Fruit fly (Drosophila melanogaster) whole organism, embryonic: ENCODE measurements around the gene CG14356.

ENCODE experiments used
- Bgb ChIP-seq: fragments of 200-800 bp; sonication (Bioruptor generic); IDR thresholded peaks from 2 replicates; pipeline ENCODE4 v1.3.6; 2022; ENCODE audit warnings: missing biosample characterization, missing genetic modification characterization; ENCODE audit not compliant: partially characterized antibody
- CG11695 ChIP-seq: fragments of 200-800 bp; sonication (Bioruptor generic); IDR thresholded peaks from 3 replicates; pipeline ENCODE4 v1.3.6; 2022; ENCODE audit warnings: missing biosample characterization, missing genetic modification characterization
- CG12155 ChIP-seq: fragments of 200-800 bp; sonication (Bioruptor generic); optimal IDR thresholded peaks from 3 replicates; lab custom pipeline; 2016; ENCODE audit warnings: missing biosample characterization, missing genetic modification characterization
- CG12769 ChIP-seq: fragments of 200-800 bp; sonication (Bioruptor generic); optimal IDR thresholded peaks from 2 replicates; lab custom pipeline; 2019; ENCODE audit warnings: missing biosample characterization, mild to moderate bottlenecking, missing genetic modification characterization, moderate library complexity
- CG13624 ChIP-seq: fragments of 200-800 bp; sonication (Bioruptor generic); optimal IDR thresholded peaks from 2 replicates; lab custom pipeline; 2016; ENCODE audit warnings: missing biosample characterization, missing genetic modification characterization
- CG14860 ChIP-seq: fragments of 200-800 bp; sonication (Bioruptor generic); IDR thresholded peaks from 3 replicates; pipeline ENCODE4 v1.3.6; 2022; ENCODE audit warnings: missing biosample characterization, missing genetic modification characterization; ENCODE audit not compliant: partially characterized antibody
- CG17359 ChIP-seq: fragments of 200-800 bp; sonication (Bioruptor generic); optimal IDR thresholded peaks from 3 replicates; lab custom pipeline; 2018; ENCODE audit warnings: missing biosample characterization, mild to moderate bottlenecking, missing genetic modification characterization, moderate library complexity
- CG18476 ChIP-seq: fragments of 200-800 bp; sonication (Bioruptor generic); optimal IDR thresholded peaks from 2 replicates; lab custom pipeline; 2016; ENCODE audit warnings: missing biosample characterization, mild to moderate bottlenecking, missing genetic modification characterization
- CG2116 ChIP-seq: fragments of 200-800 bp; sonication (Bioruptor generic); optimal IDR thresholded peaks from 3 replicates; lab custom pipeline; 2018; ENCODE audit warnings: missing biosample characterization, mild to moderate bottlenecking, missing genetic modification characterization
- CG2889 ChIP-seq: fragments of 200-800 bp; sonication (Bioruptor generic); IDR thresholded peaks from 3 replicates; pipeline ENCODE4 v1.3.6; 2022; ENCODE audit warnings: missing biosample characterization, missing genetic modification characterization
- CG34376 ChIP-seq: fragments of 200-800 bp; sonication (Bioruptor generic); optimal IDR thresholded peaks from 2 replicates; lab custom pipeline; 2018; ENCODE audit warnings: missing biosample characterization, mild to moderate bottlenecking, missing genetic modification characterization
- CG3726 ChIP-seq: fragments of 200-800 bp; sonication (Bioruptor generic); IDR thresholded peaks from 3 replicates; pipeline ENCODE4, ENCODE4 v1.3.6; 2022; ENCODE audit warnings: missing biosample characterization, missing genetic modification characterization
- CG4328 ChIP-seq: fragments of 200-800 bp; sonication (Bioruptor generic); optimal IDR thresholded peaks from 3 replicates; lab custom pipeline; 2017; ENCODE audit warnings: missing biosample characterization, missing genetic modification reagents, missing genetic modification characterization
- CG6791 ChIP-seq: fragments of 200-800 bp; sonication (Bioruptor generic); IDR thresholded peaks from 3 replicates; pipeline ENCODE4 v1.3.6; 2022; ENCODE audit warnings: missing biosample characterization, missing genetic modification characterization; ENCODE audit not compliant: partially characterized antibody
- CG8089 ChIP-seq: fragments of 200-800 bp; sonication (Bioruptor generic); optimal IDR thresholded peaks from 3 replicates; lab custom pipeline; 2016; ENCODE audit warnings: missing biosample characterization, missing genetic modification characterization
- CG8281 ChIP-seq: fragments of 200-800 bp; sonication (Bioruptor generic); optimal IDR thresholded peaks from 2 replicates; lab custom pipeline; 2018; ENCODE audit warnings: missing biosample characterization, mild to moderate bottlenecking, missing genetic modification characterization, moderate library complexity
- CG9215 ChIP-seq: fragments of 200-800 bp; sonication (Bioruptor generic); IDR thresholded peaks from 2 replicates; pipeline ENCODE4 v1.3.6; 2022; ENCODE audit warnings: missing biosample characterization, missing genetic modification characterization
- D19B ChIP-seq: fragments of 200-800 bp; sonication (Bioruptor generic); optimal IDR thresholded peaks from 2 replicates; lab custom pipeline; 2017; ENCODE audit warnings: missing biosample characterization, mild to moderate bottlenecking, missing genetic modification characterization
- Doc3 ChIP-seq: fragments of 200-800 bp; sonication (Bioruptor generic); IDR thresholded peaks from 3 replicates; pipeline ENCODE4 v1.3.6; 2022; ENCODE audit warnings: missing biosample characterization, missing genetic modification characterization; ENCODE audit not compliant: partially characterized antibody
- Fer1 ChIP-seq: fragments of 200-800 bp; sonication (Bioruptor generic); optimal IDR thresholded peaks from 2 replicates; lab custom pipeline; 2017; ENCODE audit warnings: missing biosample characterization, mild to moderate bottlenecking, missing genetic modification characterization
- HLH4C ChIP-seq: fragments of 200-800 bp; sonication (Bioruptor generic); IDR thresholded peaks from 3 replicates; pipeline ENCODE4 v1.3.6; 2022; ENCODE audit warnings: missing biosample characterization, missing genetic modification characterization; ENCODE audit not compliant: partially characterized antibody
- Hand ChIP-seq: fragments of 200-800 bp; sonication (Bioruptor generic); optimal IDR thresholded peaks from 2 replicates; lab custom pipeline; 2017; ENCODE audit warnings: mild to moderate bottlenecking, missing biosample characterization, missing genetic modification reagents, missing genetic modification characterization
- Hr78 ChIP-seq, 2 experiments: fragments of 200-800 bp in 1 of 2; fragments of >200 bp in 1 of 2; sonication (Bioruptor generic) in 1 of 2; optimal IDR thresholded peaks; 2 replicates each; lab custom pipeline; 2017 to 2019; ENCODE audit warnings: missing biosample characterization in 2 of 2, missing genetic modification characterization in 2 of 2, mild to moderate bottlenecking in 1 of 2, moderate library complexity in 1 of 2
- Hsf ChIP-seq: fragments of 200-800 bp; sonication (Bioruptor generic); optimal IDR thresholded peaks from 3 replicates; lab custom pipeline; 2016; ENCODE audit warnings: missing biosample characterization, missing genetic modification characterization
- MESR4 ChIP-seq: fragments of 200-800 bp; sonication (Bioruptor generic); optimal IDR thresholded peaks from 2 replicates; lab custom pipeline; 2018; ENCODE audit warnings: missing biosample characterization, mild to moderate bottlenecking, missing genetic modification characterization, moderate library complexity
- Meics ChIP-seq: fragments of 200-800 bp; sonication (Bioruptor generic); optimal IDR thresholded peaks from 2 replicates; lab custom pipeline; 2017; ENCODE audit warnings: missing biosample characterization, mild to moderate bottlenecking, missing genetic modification characterization
- NFAT ChIP-seq: fragments of 200-800 bp; sonication (Bioruptor generic); IDR thresholded peaks from 2 replicates; pipeline ENCODE4 v1.3.6; 2022; ENCODE audit warnings: missing biosample characterization, missing genetic modification characterization
- Nf-YC ChIP-seq: fragments of 200-800 bp; optimal IDR thresholded peaks from 3 replicates; lab custom pipeline; 2019; ENCODE audit warnings: missing biosample characterization, mild to moderate bottlenecking, missing genetic modification characterization, moderate library complexity
- NfI ChIP-seq: fragments of 200-800 bp; sonication (Bioruptor generic); optimal IDR thresholded peaks from 3 replicates; lab custom pipeline; 2018; ENCODE audit warnings: missing biosample characterization, mild to moderate bottlenecking, missing genetic modification characterization, moderate library complexity
- Sin3A ChIP-seq: fragments of >200 bp; optimal IDR thresholded peaks from 2 replicates; lab custom pipeline; 2018
- Ssrp ChIP-seq: fragments of 200-800 bp; sonication (Bioruptor generic); optimal IDR thresholded peaks from 2 replicates; lab custom pipeline; 2018; ENCODE audit warnings: missing biosample characterization, mild to moderate bottlenecking, missing genetic modification characterization, moderate library complexity
- Taf1 ChIP-seq: fragments of 200-800 bp; sonication (Bioruptor generic); IDR thresholded peaks from 2 replicates; pipeline ENCODE4 v1.3.6; 2022; ENCODE audit warnings: missing biosample characterization, missing genetic modification characterization
- abd-A ChIP-seq: fragments of 200-800 bp; sonication (Bioruptor generic); optimal IDR thresholded peaks from 3 replicates; lab custom pipeline; 2019; ENCODE audit warnings: missing biosample characterization, mild to moderate bottlenecking, missing genetic modification characterization, moderate library complexity
- ash1 ChIP-seq: fragments of 200-800 bp; sonication (Bioruptor generic); optimal IDR thresholded peaks from 2 replicates; lab custom pipeline; 2018; ENCODE audit warnings: missing biosample characterization, mild to moderate bottlenecking, missing genetic modification characterization
- cwo ChIP-seq: fragments of 200-800 bp; sonication (Bioruptor generic); optimal IDR thresholded peaks from 3 replicates; lab custom pipeline; 2017; ENCODE audit warnings: missing biosample characterization, missing genetic modification characterization, mild to moderate bottlenecking, moderate library complexity, missing genetic modification reagents
- eve ChIP-seq, 2 experiments: fragments of >200 bp; optimal IDR thresholded peaks; 2 replicates each; lab custom pipeline; 2017; ENCODE audit warnings: missing biosample characterization in 2 of 2, missing genetic modification characterization in 2 of 2
- eyg ChIP-seq: fragments of 200-800 bp; sonication (Bioruptor generic); optimal IDR thresholded peaks from 3 replicates; lab custom pipeline; 2016; ENCODE audit warnings: missing biosample characterization, missing genetic modification characterization
- fd64A ChIP-seq: fragments of 200-800 bp; sonication (Bioruptor generic); optimal IDR thresholded peaks from 3 replicates; lab custom pipeline; 2018; ENCODE audit warnings: missing biosample characterization, mild to moderate bottlenecking, missing genetic modification characterization
- fd96Cb ChIP-seq: fragments of 200-800 bp; sonication (Bioruptor generic); optimal IDR thresholded peaks from 2 replicates; lab custom pipeline; 2018; ENCODE audit warnings: missing biosample characterization, mild to moderate bottlenecking, missing genetic modification characterization, moderate library complexity
- h ChIP-seq: fragments of >200 bp; optimal IDR thresholded peaks from 2 replicates; lab custom pipeline; 2017
- klu ChIP-seq: fragments of 200-800 bp; sonication (Bioruptor generic); IDR thresholded peaks from 2 replicates; pipeline ENCODE4 v1.3.6; 2022; ENCODE audit warnings: missing biosample characterization, missing genetic modification characterization
- p53 ChIP-seq: fragments of 200-800 bp; sonication (Bioruptor generic); optimal IDR thresholded peaks from 2 replicates; lab custom pipeline; 2016; ENCODE audit warnings: missing biosample characterization, missing genetic modification characterization
- sd ChIP-seq: fragments of 200-800 bp; sonication (Bioruptor generic); optimal IDR thresholded peaks from 3 replicates; lab custom pipeline; 2018; ENCODE audit warnings: missing biosample characterization, mild to moderate bottlenecking, missing genetic modification characterization, moderate library complexity
- sim ChIP-seq: fragments of 200-800 bp; sonication (Bioruptor generic); IDR thresholded peaks from 2 replicates; pipeline ENCODE4 v1.3.6; 2022; ENCODE audit warnings: missing biosample characterization, missing genetic modification characterization
- toy ChIP-seq: fragments of 200-800 bp; sonication (Bioruptor generic); IDR thresholded peaks from 2 replicates; pipeline ENCODE4 v1.3.6; 2022; ENCODE audit warnings: missing biosample characterization, missing genetic modification characterization
- tup ChIP-seq: fragments of 200-800 bp; sonication (Bioruptor generic); optimal IDR thresholded peaks from 2 replicates; lab custom pipeline; 2016; ENCODE audit warnings: missing biosample characterization, mild to moderate bottlenecking, missing genetic modification characterization, moderate library complexity
- tx ChIP-seq: fragments of 200-800 bp; sonication (Bioruptor generic); optimal IDR thresholded peaks from 2 replicates; lab custom pipeline; 2016; ENCODE audit warnings: missing biosample characterization, missing genetic modification characterization
- unc-4 ChIP-seq: fragments of 200-800 bp; sonication (Bioruptor generic); IDR thresholded peaks from 2 replicates; pipeline ENCODE4 v1.3.6; 2022; ENCODE audit warnings: missing biosample characterization, missing genetic modification characterization; ENCODE audit not compliant: partially characterized antibody

Gene CG14356

DNA sequence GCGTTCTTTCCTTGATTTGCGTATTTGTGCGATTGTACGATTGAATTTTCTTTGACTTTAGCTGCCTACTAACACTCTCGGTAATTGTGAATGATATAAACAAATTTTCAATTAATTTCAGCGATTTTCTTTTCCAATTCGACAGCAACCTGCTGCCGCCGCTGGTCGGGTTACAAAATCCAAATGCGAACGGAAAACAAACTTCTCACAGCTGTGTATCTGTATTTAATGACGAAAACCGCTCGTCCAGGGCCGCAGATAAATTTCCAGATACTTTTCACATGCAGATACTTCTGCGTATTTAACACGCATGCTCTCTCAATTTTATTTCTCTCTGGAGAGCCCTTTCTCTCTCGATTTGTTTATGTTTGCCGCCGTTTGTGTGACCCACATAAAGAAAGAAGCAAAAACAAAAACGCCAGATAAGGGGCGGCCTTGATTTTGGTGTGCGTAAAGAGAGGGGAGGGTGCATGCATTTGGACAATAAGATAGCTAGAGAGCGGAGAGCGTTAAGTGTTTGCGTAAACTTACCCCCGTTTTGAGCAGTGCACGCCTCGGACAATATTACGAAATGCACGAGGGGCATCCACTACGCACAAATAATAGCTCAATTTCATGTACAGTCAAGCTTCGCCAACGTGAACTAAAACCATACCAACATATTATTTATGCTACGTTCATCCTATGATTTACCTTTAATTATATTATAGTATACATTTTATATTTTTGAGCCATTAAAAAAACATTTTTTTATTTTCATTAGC, 23.5 kb downstream of the CG14356 start, which contains the start of gene CG12402 (continued):
- peak; percentile 38 for TF ChIP-seq fd64A
- TF ChIP-seq p53 = peak; percentile 2
- peak; percentile 63 for TF ChIP-seq klu
- peak; percentile 98 for TF ChIP-seq abd-A (tag; lab: Kevin White, UChicago)
- TF ChIP-seq eyg = peak; percentile 6
- peak; percentile 64 for TF ChIP-seq NFAT (GFP tag; lab: Robert Waterston, UW)
- peak; percentile 44; the same call in 1 of the 3 replicates for TF ChIP-seq CG2889 (GFP tag; lab: Robert Waterston, UW)
- no peak; the same call in 2 of the 3 replicates for TF ChIP-seq HLH4C (GFP tag; lab: Robert Waterston, UW)
- TF ChIP-seq CG2116 = peak; percentile 49
- TF ChIP-seq toy (GFP tag; lab: Robert Waterston, UW) = 0 out of 2 replicates have a peak, but pooled peaks have one; percentile 11
- peak; percentile 29 for TF ChIP-seq Hand (GFP tag; lab: Kevin White, UChicago)
- peak; percentile 33; the same call in 1 of the 2 replicates for TF ChIP-seq CG9215
- peak; percentile 89 for TF ChIP-seq CG12769
- TF ChIP-seq CG11695 (GFP tag; lab: Robert Waterston, UW) = peak; percentile 89
- TF ChIP-seq CG8281 = peak; percentile 67
- TF ChIP-seq CG17359 = peak; percentile 93
- TF ChIP-seq MESR4 (GFP tag; lab: Kevin White, UChicago) = no peak
- TF ChIP-seq fd96Cb (tag; lab: Kevin White, UChicago) = peak; percentile 86
- peak in 1 of 2 experiments; percentile 68 for TF ChIP-seq Hr78 (GFP tag; optimal IDR thresholded peaks at IDR 0.05; lab: Kevin White, UChicago)
- peak; percentile 10 for TF ChIP-seq CG13624 (GFP tag; lab: Kevin White, UChicago)
- peak; percentile 73 for TF ChIP-seq CG18476
- TF ChIP-seq tup (GFP tag; lab: Kevin White, UChicago) = peak; percentile 45
- TF ChIP-seq NfI = peak; percentile 78
- peak; percentile 71 for TF ChIP-seq Hsf
- TF ChIP-seq CG3726 (GFP tag; lab: Robert Waterston, UW) = peak; percentile 81; the same call in 2 of the 3 replicates
- TF ChIP-seq ash1 (GFP tag; lab: Kevin White, UChicago) = peak; percentile 49
- TF ChIP-seq tx (GFP tag; lab: Kevin White, UChicago) = no peak
- peak; percentile 40; the same call in 1 of the 3 replicates for TF ChIP-seq Doc3 (GFP tag; lab: Robert Waterston, UW)
- TF ChIP-seq Meics (GFP tag; lab: Kevin White, UChicago) = peak; percentile 83
- peak; percentile 71 for TF ChIP-seq CG34376 (GFP tag; lab: Kevin White, UChicago)
- TF ChIP-seq Fer1 (GFP tag; lab: Kevin White, UChicago) = peak; percentile 87
- peak; percentile 75 for TF ChIP-seq cwo (GFP tag; lab: Kevin White, UChicago)
- TF ChIP-seq Sin3A (lab: Kevin White, UChicago) = no peak
- TF ChIP-seq Nf-YC (tag; lab: Kevin White, UChicago) = peak; percentile 77
- TF ChIP-seq Ssrp (tag; lab: Kevin White, UChicago) = peak; percentile 81
- peak; percentile 50; the same call in 1 of the 2 replicates for TF ChIP-seq Taf1
- no peak for TF ChIP-seq eve (GFP tag; optimal IDR thresholded peaks at IDR 0.05; lab: Kevin White, UChicago)
- peak; percentile 68 for TF ChIP-seq CG12155
- TF ChIP-seq CG4328 (GFP tag; lab: Kevin White, UChicago) = peak; percentile 57
- TF ChIP-seq CG14860 (GFP tag; lab: Robert Waterston, UW) = no peak
- peak; percentile 69 for TF ChIP-seq sd
- peak; percentile 61; the same call in 1 of the 2 replicates for TF ChIP-seq sim (GFP tag; lab: Robert Waterston, UW)
- TF ChIP-seq h (lab: Kevin White, UChicago) = no peak
- peak; percentile 6 for TF ChIP-seq D19B (GFP tag; lab: Kevin White, UChicago)
- no peak; the same call in 2 of the 3 replicates for TF ChIP-seq CG6791
- TF ChIP-seq Bgb (GFP tag; lab: Robert Waterston, UW) = no peak
- peak; percentile 42; the same call in 1 of the 2 replicates for TF ChIP-seq unc-4 (GFP tag; lab: Robert Waterston, UW)
- peak; percentile 61 for TF ChIP-seq CG8089 (GFP tag; lab: Kevin White, UChicago)
